Fruit fly (Drosophila melanogaster): ENCODE results near the gene Ir10a.

The Ir10a gene

dm6 chrX:11351351-11351750 is 40.3 kb upstream of the Ir10a start (continued):
- TF ChIP-seq Dip3 (GFP tag; optimal IDR thresholded peaks at IDR 0.05) (peak; percentile 93), Ssrp (tag; optimal IDR thresholded peaks at IDR 0.05) (peak; percentile 89), emc (GFP tag; optimal IDR thresholded peaks at IDR 0.05) (peak; percentile 80), CG9797 (GFP tag; optimal IDR thresholded peaks at IDR 0.05) (no peak), CG8089 (GFP tag; optimal IDR thresholded peaks at IDR 0.05) (peak; percentile 88), Kr (GFP tag; optimal IDR thresholded peaks at IDR 0.05) (no peak), CG10654 (GFP tag; optimal IDR thresholded peaks at IDR 0.05) (peak; percentile 93), Antp (GFP tag; optimal IDR thresholded peaks at IDR 0.05) (peak; percentile 97), ato (GFP tag; IDR thresholded peaks at IDR 0.05; ENCODE audit: partially characterized antibody) (no peak), seq (GFP tag; IDR thresholded peaks at IDR 0.05) (peak; percentile 96), pho (GFP tag; optimal IDR thresholded peaks at IDR 0.05) (peak; percentile 90), gcm2 (GFP tag; optimal IDR thresholded peaks at IDR 0.05) (peak; percentile 60), CG31224 (GFP tag; IDR thresholded peaks at IDR 0.05) (peak; percentile 85), NC2α (GFP tag; optimal IDR thresholded peaks at IDR 0.05) (peak; percentile 84), CG14710 (tag; optimal IDR thresholded peaks at IDR 0.05) (peak; percentile 75), CG13894 (tag; optimal IDR thresholded peaks at IDR 0.05) (peak; percentile 82), CG12071 (GFP tag; optimal IDR thresholded peaks at IDR 0.05) (peak; percentile 96), hbn (GFP tag; IDR thresholded peaks at IDR 0.05; ENCODE audit: partially characterized antibody) (no peak), Sox100B (GFP tag; optimal IDR thresholded peaks at IDR 0.05) (peak; percentile 78), CG4404 (GFP tag; IDR thresholded peaks at IDR 0.05) (peak; percentile 90), Myb (GFP tag; optimal IDR thresholded peaks at IDR 0.05) (peak; percentile 82), onecut (GFP tag; IDR thresholded peaks at IDR 0.05) (peak; percentile 92), CG4707 (GFP tag; optimal IDR thresholded peaks at IDR 0.05) (peak; percentile 86), CG11093 (GFP tag; IDR thresholded peaks at IDR 0.05) (peak; percentile 94), Fer3 (tag; optimal IDR thresholded peaks at IDR 0.05) (peak; percentile 92), eve (GFP tag; optimal IDR thresholded peaks at IDR 0.05) (no peak), HmgZ (tag; optimal IDR thresholded peaks at IDR 0.05) (peak; percentile 93), Sox102F (GFP tag; optimal IDR thresholded peaks at IDR 0.05) (peak; percentile 92), CG11247 (GFP tag; IDR thresholded peaks at IDR 0.05) (peak; percentile 94), bab2 (GFP tag; optimal IDR thresholded peaks at IDR 0.05) (peak; percentile 95), Eip74EF (GFP tag; optimal IDR thresholded peaks at IDR 0.05) (peak in 1 of 2 experiments; percentile 81), CG11398 (GFP tag; optimal IDR thresholded peaks at IDR 0.05) (peak; percentile 87), CG32767 (GFP tag; IDR thresholded peaks at IDR 0.05) (peak; percentile 91), br (optimal IDR thresholded peaks at IDR 0.05) (no peak), CG4617 (GFP tag; optimal IDR thresholded peaks at IDR 0.05; ENCODE audit: borderline replicate concordance) (peak; percentile 88), scrt (GFP tag; optimal IDR thresholded peaks at IDR 0.05) (peak; percentile 81), CG12299 (tag; optimal IDR thresholded peaks at IDR 0.05) (peak; percentile 88), ase (GFP tag; IDR thresholded peaks at IDR 0.05) (peak; percentile 95), CG6765 (GFP tag; optimal IDR thresholded peaks at IDR 0.05) (peak; percentile 78), CG2202 (tag; optimal IDR thresholded peaks at IDR 0.05) (peak; percentile 70), B-H1 (GFP tag; IDR thresholded peaks at IDR 0.05) (peak; percentile 91), CG10209 (GFP tag; optimal IDR thresholded peaks at IDR 0.05) (peak; percentile 89), Doc3 (GFP tag; IDR thresholded peaks at IDR 0.05; ENCODE audit: partially characterized antibody) (no peak), ap (GFP tag; IDR thresholded peaks at IDR 0.05) (peak; percentile 94), pita (GFP tag; optimal IDR thresholded peaks at IDR 0.05) (no peak), CG4820 (GFP tag; optimal IDR thresholded peaks at IDR 0.05) (peak; percentile 91), Ravus (GFP tag; IDR thresholded peaks at IDR 0.05) (peak; percentile 84), bbx (GFP tag; IDR thresholded peaks at IDR 0.05; ENCODE audit: partially characterized antibody) (peak; percentile 18; the same call in 1 of the 2 replicates), p53 (GFP tag; optimal IDR thresholded peaks at IDR 0.05) (peak; percentile 77), CG10565 (GFP tag; optimal IDR thresholded peaks at IDR 0.05) (peak; percentile 61), CG17359 (tag; optimal IDR thresholded peaks at IDR 0.05) (peak; percentile 95)
